Worm (Caenorhabditis elegans) whole organism, young adult: ENCODE measurements around the gene C03B1.2.
A peak's percentile ranks its signal among the peaks of the same experiment; 100 is the strongest.

Experiments used
- B0336.3 ChIP-seq: fragments of 200-800 bp; sonication (Bioruptor generic); IDR thresholded peaks from 2 replicates; pipeline ENCODE4 v1.3.6; 2022; ENCODE audit warnings: missing genetic modification characterization, missing compliant biosample characterization
- C06A6.2 ChIP-seq: fragments of 200-800 bp; sonication (Bioruptor generic); conservative IDR thresholded peaks from 2 replicates; pipeline ENCODE4 v1.3.6; 2022; ENCODE audit warnings: missing genetic modification characterization, missing compliant biosample characterization
- D2030.7 ChIP-seq: fragments of 200-800 bp; sonication (Bioruptor generic); IDR thresholded peaks from 2 replicates; pipeline ENCODE4 v1.3.6; 2022; ENCODE audit warnings: missing genetic modification reagents, missing genetic modification characterization, missing compliant biosample characterization
- F10E7.11 ChIP-seq: sonication (generic microtip); optimal IDR thresholded peaks from 2 replicates; lab custom pipeline; 2017; ENCODE audit warnings: mild to moderate bottlenecking, missing genetic modification characterization, moderate library complexity, missing compliant biosample characterization
- F23B12.7 ChIP-seq: sonication (generic microtip); optimal IDR thresholded peaks from 2 replicates; lab custom pipeline; 2017; ENCODE audit warnings: missing genetic modification characterization, mild to moderate bottlenecking, missing compliant biosample characterization, antibody characterized with exemption, moderate library complexity; ENCODE audit not compliant: insufficient read depth
- F33H1.4 ChIP-seq: fragments of 200-800 bp; sonication (Bioruptor generic); IDR thresholded peaks from 2 replicates; pipeline ENCODE4 v1.3.6; 2022; ENCODE audit warnings: missing genetic modification reagents, missing genetic modification characterization, missing compliant biosample characterization
- F49E8.2 ChIP-seq: sonication (generic microtip); optimal IDR thresholded peaks from 3 replicates; lab custom pipeline; 2017; ENCODE audit warnings: missing genetic modification characterization, mild to moderate bottlenecking, missing compliant biosample characterization, antibody characterized with exemption, moderate library complexity; ENCODE audit not compliant: insufficient read depth
- T07F8.4 ChIP-seq: sonication (generic microtip); optimal IDR thresholded peaks from 2 replicates; lab custom pipeline; 2016; ENCODE audit warnings: mild to moderate bottlenecking, missing genetic modification characterization, moderate library complexity, missing compliant biosample characterization
- Y56A3A.18 ChIP-seq: fragments of 200-800 bp; sonication (Bioruptor generic); IDR thresholded peaks from 2 replicates; pipeline ENCODE4 v1.3.6; 2022; ENCODE audit warnings: missing genetic modification reagents, missing genetic modification characterization, missing compliant biosample characterization
- Y79H2A.3 ChIP-seq: fragments of 200-800 bp; sonication (Bioruptor generic); conservative IDR thresholded peaks from 2 replicates; pipeline ENCODE4 v1.3.6; 2022; ENCODE audit warnings: missing genetic modification reagents, missing genetic modification characterization, missing compliant biosample characterization
- Y95B8A.8 ChIP-seq: fragments of 200-800 bp; sonication (Bioruptor generic); IDR thresholded peaks from 2 replicates; pipeline ENCODE4 v1.3.6; 2022; ENCODE audit warnings: missing genetic modification reagents, missing genetic modification characterization, missing compliant biosample characterization
- ZK185.1 ChIP-seq: sonication (generic microtip); optimal IDR thresholded peaks from 2 replicates; lab custom pipeline; 2016; ENCODE audit warnings: mild to moderate bottlenecking, missing genetic modification characterization, missing compliant biosample characterization; ENCODE audit not compliant: poor library complexity, severe bottlenecking
- aptf-2 ChIP-seq: fragments of 200-800 bp; sonication (Bioruptor generic); conservative IDR thresholded peaks from 2 replicates; pipeline ENCODE4 v1.3.6; 2022; ENCODE audit warnings: missing genetic modification reagents, missing genetic modification characterization, missing compliant biosample characterization
- aptf-3 ChIP-seq: fragments of 200-800 bp; sonication (Bioruptor generic); IDR thresholded peaks from 2 replicates; pipeline ENCODE4 v1.3.6; 2022; ENCODE audit warnings: missing genetic modification characterization, missing compliant biosample characterization
- atf-7 ChIP-seq: sonication (generic microtip); optimal IDR thresholded peaks from 2 replicates; lab custom pipeline; 2017; ENCODE audit warnings: mild to moderate bottlenecking, missing genetic modification characterization, missing compliant biosample characterization
- ccch-3 ChIP-seq: fragments of 200-800 bp; sonication (Bioruptor generic); optimal IDR thresholded peaks from 2 replicates; lab custom pipeline; 2018; ENCODE audit warnings: mild to moderate bottlenecking, missing genetic modification characterization, missing compliant biosample characterization
- ceh-27 ChIP-seq: fragments of 200-800 bp; sonication (Bioruptor generic); optimal IDR thresholded peaks from 2 replicates; lab custom pipeline; 2018; ENCODE audit warnings: mild to moderate bottlenecking, missing genetic modification characterization, moderate library complexity, missing compliant biosample characterization
- ceh-40 ChIP-seq: fragments of 200-800 bp; sonication (Bioruptor generic); IDR thresholded peaks from 2 replicates; pipeline ENCODE4 v1.3.6; 2022; ENCODE audit warnings: missing genetic modification characterization, missing compliant biosample characterization
- ceh-58 ChIP-seq: fragments of 200-800 bp; sonication (Bioruptor generic); IDR thresholded peaks from 2 replicates; pipeline ENCODE4 v1.3.6; 2022; ENCODE audit warnings: missing genetic modification characterization, missing compliant biosample characterization
- chd-7 ChIP-seq: sonication (generic microtip); optimal IDR thresholded peaks from 2 replicates; lab custom pipeline; 2016; ENCODE audit warnings: mild to moderate bottlenecking, missing genetic modification characterization, moderate library complexity, missing compliant biosample characterization
- egl-18 ChIP-seq: fragments of 200-800 bp; sonication (Bioruptor generic); IDR thresholded peaks from 2 replicates; pipeline ENCODE4 v1.3.6; 2022; ENCODE audit warnings: missing genetic modification reagents, missing genetic modification characterization, missing compliant biosample characterization
- egrh-3 ChIP-seq: fragments of 200-800 bp; sonication (Bioruptor generic); IDR thresholded peaks from 2 replicates; pipeline ENCODE4 v1.3.6; 2022; ENCODE audit warnings: missing genetic modification reagents, missing genetic modification characterization, missing compliant biosample characterization
- hmg-1.2 ChIP-seq: fragments of 200-800 bp; sonication (Bioruptor generic); IDR thresholded peaks from 2 replicates; pipeline ENCODE4 v1.3.6; 2022; ENCODE audit warnings: missing genetic modification reagents, missing genetic modification characterization, missing compliant biosample characterization
- lag-1 ChIP-seq: fragments of 200-800 bp; sonication (Bioruptor generic); IDR thresholded peaks from 2 replicates; pipeline ENCODE4 v1.3.6; 2022; ENCODE audit warnings: missing genetic modification reagents, missing genetic modification characterization, missing compliant biosample characterization
- lin-40 ChIP-seq: sonication (generic microtip); optimal IDR thresholded peaks from 2 replicates; lab custom pipeline; 2016; ENCODE audit warnings: missing genetic modification characterization, mild to moderate bottlenecking, missing compliant biosample characterization, missing genotype, missing genetic modification reagents
- madf-3 ChIP-seq: fragments of 200-800 bp; sonication (Bioruptor generic); IDR thresholded peaks from 2 replicates; pipeline ENCODE4 v1.3.6; 2022; ENCODE audit warnings: missing genetic modification reagents, missing genetic modification characterization, missing compliant biosample characterization
- madf-6 ChIP-seq: fragments of 200-800 bp; sonication (Bioruptor generic); IDR thresholded peaks from 2 replicates; pipeline ENCODE4 v1.3.6; 2022; ENCODE audit warnings: missing genetic modification reagents, missing genetic modification characterization, missing compliant biosample characterization
- madf-8 ChIP-seq: fragments of 200-800 bp; sonication (Bioruptor generic); conservative IDR thresholded peaks from 2 replicates; pipeline ENCODE4 v1.3.6; 2022; ENCODE audit warnings: missing genetic modification reagents, missing genetic modification characterization, missing compliant biosample characterization
- mcd-1 ChIP-seq: fragments of 200-800 bp; sonication (Bioruptor generic); IDR thresholded peaks from 2 replicates; pipeline ENCODE4 v1.3.6; 2022; ENCODE audit warnings: missing genetic modification reagents, missing genetic modification characterization, missing compliant biosample characterization
- nfyb-1 ChIP-seq: fragments of 200-800 bp; sonication (Bioruptor generic); IDR thresholded peaks from 2 replicates; pipeline ENCODE4 v1.3.6; 2022; ENCODE audit warnings: missing genetic modification reagents, missing genetic modification characterization, missing compliant biosample characterization
- nhr-80 ChIP-seq: sonication (generic microtip); optimal IDR thresholded peaks from 2 replicates; lab custom pipeline; 2016; ENCODE audit warnings: missing genetic modification characterization, missing compliant biosample characterization
- nhr-90 ChIP-seq: sonication (generic microtip); optimal IDR thresholded peaks from 2 replicates; lab custom pipeline; 2016; ENCODE audit warnings: missing genotype, mild to moderate bottlenecking, missing genetic modification characterization, missing compliant biosample characterization
- sdz-38 ChIP-seq: sonication (generic microtip); optimal IDR thresholded peaks from 2 replicates; lab custom pipeline; 2016; ENCODE audit warnings: missing genotype, missing genetic modification characterization, missing compliant biosample characterization
- sea-2 ChIP-seq: fragments of 200-800 bp; sonication (Bioruptor generic); IDR thresholded peaks from 2 replicates; pipeline ENCODE4 v1.3.6; 2022; ENCODE audit warnings: missing genetic modification characterization, missing compliant biosample characterization
- somi-1 ChIP-seq: fragments of 200-800 bp; sonication (Bioruptor generic); optimal IDR thresholded peaks from 2 replicates; lab custom pipeline; 2018; ENCODE audit warnings: mild to moderate bottlenecking, missing genetic modification characterization, missing compliant biosample characterization
- tbp1 ChIP-seq: fragments of 200-800 bp; sonication (Bioruptor generic); optimal IDR thresholded peaks from 2 replicates; lab custom pipeline; 2018; ENCODE audit warnings: mild to moderate bottlenecking, missing genetic modification characterization, missing compliant biosample characterization
- unc-62 ChIP-seq: fragments of 150-350 bp; optimal IDR thresholded peaks from 2 replicates; lab custom pipeline; 2014; ENCODE audit warnings: missing biosample characterization, missing genetic modification reagents, missing genetic modification characterization
- zim-3 ChIP-seq: sonication (generic microtip); optimal IDR thresholded peaks from 2 replicates; lab custom pipeline; 2017; ENCODE audit warnings: mild to moderate bottlenecking, missing genetic modification characterization, moderate library complexity, missing compliant biosample characterization
- ztf-18 ChIP-seq: sonication (generic microtip); optimal IDR thresholded peaks from 2 replicates; lab custom pipeline; 2016; ENCODE audit warnings: missing genotype, mild to moderate bottlenecking, missing genetic modification characterization, missing compliant biosample characterization
- ztf-22 ChIP-seq: fragments of 200-800 bp; sonication (Bioruptor generic); optimal IDR thresholded peaks from 2 replicates; lab custom pipeline; 2018; ENCODE audit warnings: mild to moderate bottlenecking, missing genetic modification characterization, moderate library complexity, missing compliant biosample characterization
- ztf-26 ChIP-seq: sonication (generic microtip); optimal IDR thresholded peaks from 2 replicates; lab custom pipeline; 2017; ENCODE audit warnings: missing genetic modification characterization, missing compliant biosample characterization
- ztf-28 ChIP-seq: fragments of 200-800 bp; sonication (Bioruptor generic); IDR thresholded peaks from 2 replicates; pipeline ENCODE4 v1.3.6; 2022; ENCODE audit warnings: missing genetic modification reagents, missing genetic modification characterization, missing compliant biosample characterization

The C03B1.2 gene

DNA sequence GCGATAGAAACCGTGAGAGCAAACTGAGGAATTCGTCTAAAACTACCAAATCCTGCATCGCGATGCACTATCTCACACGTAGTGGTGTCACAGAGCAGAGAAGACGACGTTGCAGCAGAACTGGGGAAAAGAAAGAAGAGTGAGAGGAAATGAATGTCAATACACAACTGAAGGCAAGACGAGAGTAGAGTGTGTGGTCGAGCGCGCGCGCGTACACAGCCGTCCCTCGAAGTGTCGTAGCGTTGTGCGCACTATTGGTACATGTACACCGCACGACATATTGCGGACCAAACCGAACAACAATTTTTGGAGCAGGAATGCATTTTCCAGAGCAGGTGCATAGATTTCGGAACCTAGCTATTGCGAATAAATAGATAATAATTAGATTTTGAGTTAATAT is 8.5 kb downstream of the C03B1.2 start (continued):
- TF ChIP-seq atf-7 (tag; lab: Kevin White, UChicago) (no peak), egrh-3 (GFP tag; lab: Robert Waterston, UW) (peak; percentile 23; the same call in 1 of the 2 replicates), chd-7 (tag; lab: Kevin White, UChicago) (peak; percentile 23), unc-62 (GFP tag; lab: Kevin White, UChicago) (no peak), ztf-22 (peak; percentile 36), egl-18 (no peak), lin-40 (tag; lab: Kevin White, UChicago) (no peak), F49E8.2 (no peak), nfyb-1 (GFP tag; lab: Robert Waterston, UW) (peak; percentile 47; the same call in 1 of the 2 replicates), sdz-38 (tag; lab: Kevin White, UChicago) (no peak), ztf-18 (peak; percentile 5), ZK185.1 (tag; lab: Kevin White, UChicago) (peak; percentile 25), C06A6.2 (GFP tag; lab: Robert Waterston, UW) (no peak), F33H1.4 (GFP tag; lab: Robert Waterston, UW) (no peak), Y56A3A.18 (no peak), Y79H2A.3 (no peak), B0336.3 (GFP tag; lab: Robert Waterston, UW) (peak; percentile 61; the same call in 1 of the 2 replicates), aptf-3 (GFP tag; lab: Robert Waterston, UW) (no peak), lag-1 (no peak), zim-3 (tag; lab: Kevin White, UChicago) (no peak), aptf-2 (no peak), F10E7.11 (tag; lab: Kevin White, UChicago) (no peak), hmg-1.2 (GFP tag; lab: Robert Waterston, UW) (peak; percentile 38; the same call in 1 of the 2 replicates), madf-3 (GFP tag; lab: Robert Waterston, UW) (0 out of 2 replicates have a peak, but pooled peaks have one; percentile 52), D2030.7 (GFP tag; lab: Robert Waterston, UW) (no peak), ceh-58 (GFP tag; lab: Robert Waterston, UW) (no peak), somi-1 (GFP tag; lab: Kevin White, UChicago) (no peak), nhr-80 (peak; percentile 59), ccch-3 (GFP tag; lab: Kevin White, UChicago) (no peak), mcd-1 (GFP tag; lab: Robert Waterston, UW) (0 out of 2 replicates have a peak, but pooled peaks have one; percentile 34), madf-8 (no peak), ztf-26 (tag; lab: Kevin White, UChicago) (no peak), tbp1 (peak; percentile 38)

DNA sequence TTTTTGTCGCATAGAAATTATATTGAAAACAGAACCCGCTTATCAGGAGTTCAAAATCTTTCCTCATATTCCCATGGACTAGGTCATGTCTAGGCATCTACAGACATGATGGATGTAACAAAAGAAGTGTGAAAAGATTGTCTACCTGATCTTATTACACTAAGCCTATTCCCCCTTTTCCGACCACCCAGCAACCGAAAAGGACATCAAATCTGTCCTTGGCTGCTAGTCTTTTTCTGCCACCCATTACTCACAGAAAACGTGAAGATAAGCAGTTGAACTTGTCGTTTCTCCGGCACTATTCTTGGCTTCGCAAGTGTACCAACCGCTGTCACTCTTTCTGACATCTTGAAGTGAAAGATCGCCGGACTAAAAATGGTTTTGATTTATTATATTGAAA is 13.1 kb downstream of the C03B1.2 start:
- no peak for TF ChIP-seq madf-3 (GFP tag; lab: Robert Waterston, UW)
- no peak for TF ChIP-seq madf-6 (GFP tag; lab: Robert Waterston, UW)
- no peak for TF ChIP-seq C06A6.2 (GFP tag; lab: Robert Waterston, UW)
- TF ChIP-seq F23B12.7: no peak
- TF ChIP-seq nhr-90 (tag; lab: Kevin White, UChicago): no peak
- no peak for TF ChIP-seq ceh-27 (GFP tag; lab: Kevin White, UChicago)
- no peak for TF ChIP-seq ceh-40 (GFP tag; lab: Robert Waterston, UW)
- no peak for TF ChIP-seq ztf-26 (tag; lab: Kevin White, UChicago)

DNA sequence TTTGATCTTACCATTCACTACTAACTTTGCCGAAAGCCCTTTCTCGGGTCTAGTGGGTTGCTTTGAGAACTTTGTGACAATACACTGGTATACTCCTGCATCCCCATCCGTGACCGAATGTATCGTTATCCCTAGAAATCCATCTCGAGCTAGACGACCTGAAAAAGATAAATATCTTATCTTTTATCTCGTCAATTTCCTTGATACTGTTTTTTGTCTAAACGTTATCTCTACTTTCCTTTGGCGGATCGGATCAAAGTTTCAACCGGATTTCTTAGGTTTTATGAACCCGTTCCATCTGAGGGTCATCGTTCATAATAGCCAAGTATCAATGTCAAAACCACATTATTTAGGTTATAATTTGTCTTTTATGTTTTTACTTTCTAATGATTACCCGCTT is 14.7 kb downstream of the C03B1.2 start:
- no peak for TF ChIP-seq sea-2 (GFP tag; lab: Robert Waterston, UW)
- TF ChIP-seq ztf-28 (GFP tag; lab: Robert Waterston, UW): no peak
- TF ChIP-seq T07F8.4 (tag; lab: Kevin White, UChicago): no peak
- no peak for TF ChIP-seq zim-3 (tag; lab: Kevin White, UChicago)
- TF ChIP-seq Y95B8A.8 (GFP tag; lab: Robert Waterston, UW): no peak
